Fruit fly (Drosophila melanogaster) whole organism, prepupa: ENCODE data around the gene CG32024.
A peak's percentile ranks its signal among the peaks of the same experiment; 100 is the strongest.

Experiments
- CG10631 ChIP-seq: fragments of 200-800 bp; sonication (Bioruptor generic); optimal IDR thresholded peaks from 2 replicates; lab custom pipeline; 2016; ENCODE audit warnings: missing biosample characterization, missing genetic modification characterization
- CG11294 ChIP-seq: fragments of 200-800 bp; sonication (Bioruptor generic); IDR thresholded peaks from 2 replicates; pipeline ENCODE4 v1.3.6; 2022; ENCODE audit warnings: missing biosample characterization, missing genetic modification characterization
- CG1621 ChIP-seq: fragments of 200-800 bp; sonication (Bioruptor generic); optimal IDR thresholded peaks from 3 replicates; lab custom pipeline; 2018; ENCODE audit warnings: missing biosample characterization, mild to moderate bottlenecking, missing genetic modification characterization
- CG32006 ChIP-seq: fragments of 200-800 bp; sonication (Bioruptor generic); optimal IDR thresholded peaks from 3 replicates; lab custom pipeline; 2017; ENCODE audit warnings: missing biosample characterization, mild to moderate bottlenecking, missing genetic modification characterization
- CG6163 ChIP-seq: fragments of 200-800 bp; sonication (Bioruptor generic); IDR thresholded peaks from 3 replicates; pipeline ENCODE4 v1.3.6; 2022; ENCODE audit warnings: missing biosample characterization, missing genetic modification characterization
- CG6792 ChIP-seq: fragments of 200-800 bp; sonication (Bioruptor generic); optimal IDR thresholded peaks from 3 replicates; lab custom pipeline; 2016; ENCODE audit warnings: missing biosample characterization, missing genetic modification characterization
- CG6808 ChIP-seq: fragments of 200-800 bp; sonication (Bioruptor generic); optimal IDR thresholded peaks from 3 replicates; lab custom pipeline; 2017; ENCODE audit warnings: missing biosample characterization, missing genetic modification characterization, mild to moderate bottlenecking, moderate library complexity, missing genetic modification reagents
- CG7368 ChIP-seq: fragments of 200-800 bp; sonication (Bioruptor generic); optimal IDR thresholded peaks from 3 replicates; lab custom pipeline; 2016; ENCODE audit warnings: missing biosample characterization, missing genetic modification characterization
- CG8319 ChIP-seq: fragments of 200-800 bp; sonication (Bioruptor generic); optimal IDR thresholded peaks from 3 replicates; lab custom pipeline; 2016; ENCODE audit warnings: missing biosample characterization, missing genetic modification characterization
- CG8632 ChIP-seq: fragments of 200-800 bp; sonication (Bioruptor generic); optimal IDR thresholded peaks from 3 replicates; lab custom pipeline; 2016; ENCODE audit warnings: missing biosample characterization, missing genetic modification characterization
- CG9139 ChIP-seq: fragments of 200-800 bp; sonication (Bioruptor generic); optimal IDR thresholded peaks from 3 replicates; lab custom pipeline; 2017; ENCODE audit warnings: missing biosample characterization, mild to moderate bottlenecking, missing genetic modification characterization
- Eip75B ChIP-seq: fragments of 200-800 bp; sonication (Bioruptor generic); optimal IDR thresholded peaks from 3 replicates; lab custom pipeline; 2016; ENCODE audit warnings: missing biosample characterization, missing genetic modification characterization
- Eip78C ChIP-seq: fragments of 200-800 bp; sonication (Bioruptor generic); peaks from one replicate; lab custom pipeline; 2016; ENCODE audit warnings: missing biosample characterization, missing genetic modification characterization
- Ets21C ChIP-seq: fragments of 200-800 bp; sonication (Bioruptor generic); optimal IDR thresholded peaks from 3 replicates; lab custom pipeline; 2016; ENCODE audit warnings: missing biosample characterization, missing genetic modification characterization
- Ets96B ChIP-seq: fragments of 200-800 bp; optimal IDR thresholded peaks from 2 replicates; lab custom pipeline; 2019; ENCODE audit warnings: missing biosample characterization, mild to moderate bottlenecking, missing genetic modification characterization, moderate library complexity
- Gug ChIP-seq: fragments of 200-800 bp; sonication (Bioruptor generic); IDR thresholded peaks from 2 replicates; pipeline ENCODE4 v1.3.6; 2022; ENCODE audit warnings: missing biosample characterization, missing genetic modification characterization
- Hr38 ChIP-seq: sonication (Bioruptor generic); optimal IDR thresholded peaks from 2 replicates; lab custom pipeline; 2016; ENCODE audit warnings: missing biosample characterization, missing genetic modification characterization
- Hr4 ChIP-seq: fragments of 200-800 bp; sonication (Bioruptor generic); optimal IDR thresholded peaks from 3 replicates; lab custom pipeline; 2016; ENCODE audit warnings: missing biosample characterization, missing genetic modification characterization
- Lpt ChIP-seq: fragments of 200-800 bp; sonication (Bioruptor generic); optimal IDR thresholded peaks from 3 replicates; lab custom pipeline; 2016; ENCODE audit warnings: missing biosample characterization, missing genetic modification characterization
- Met ChIP-seq: fragments of 200-800 bp; sonication (Bioruptor generic); optimal IDR thresholded peaks from 3 replicates; lab custom pipeline; 2016; ENCODE audit warnings: missing biosample characterization, missing genetic modification characterization
- OdsH ChIP-seq: fragments of 200-800 bp; sonication (Bioruptor generic); optimal IDR thresholded peaks from 3 replicates; lab custom pipeline; 2016; ENCODE audit warnings: missing biosample characterization, missing genetic modification characterization
- Sox102F ChIP-seq: fragments of 200-800 bp; sonication (Bioruptor generic); optimal IDR thresholded peaks from 2 replicates; lab custom pipeline; 2016; ENCODE audit warnings: missing biosample characterization, mild to moderate bottlenecking, missing genetic modification characterization
- Sox15 ChIP-seq: fragments of 200-800 bp; sonication (Bioruptor generic); optimal IDR thresholded peaks from 3 replicates; lab custom pipeline; 2016; ENCODE audit warnings: missing biosample characterization, missing genetic modification characterization
- achi ChIP-seq: fragments of 200-800 bp; sonication (Bioruptor generic); optimal IDR thresholded peaks from 3 replicates; lab custom pipeline; 2016; ENCODE audit warnings: missing biosample characterization, missing genetic modification characterization
- acj6 ChIP-seq: fragments of 200-800 bp; sonication (Bioruptor generic); optimal IDR thresholded peaks from 3 replicates; lab custom pipeline; 2016; ENCODE audit warnings: missing biosample characterization, missing genetic modification characterization
- cyc ChIP-seq: fragments of 200-800 bp; sonication (Bioruptor generic); optimal IDR thresholded peaks from 3 replicates; lab custom pipeline; 2016; ENCODE audit warnings: missing biosample characterization, missing genetic modification characterization
- eg ChIP-seq: fragments of 200-800 bp; sonication (Bioruptor generic); IDR thresholded peaks from 3 replicates; pipeline ENCODE4 v1.3.6; 2022; ENCODE audit warnings: missing biosample characterization, missing genetic modification characterization
- esn ChIP-seq: fragments of 200-800 bp; sonication (Bioruptor generic); optimal IDR thresholded peaks from 2 replicates; lab custom pipeline; 2016; ENCODE audit warnings: missing biosample characterization, mild to moderate bottlenecking, missing genetic modification characterization, moderate library complexity
- fd59A ChIP-seq: fragments of 200-800 bp; sonication (Bioruptor generic); optimal IDR thresholded peaks from 2 replicates; lab custom pipeline; 2017; ENCODE audit warnings: missing biosample characterization, mild to moderate bottlenecking, missing genetic modification characterization, missing genetic modification reagents
- fkh ChIP-seq: fragments of 200-800 bp; sonication (Bioruptor generic); optimal IDR thresholded peaks from 3 replicates; lab custom pipeline; 2017; ENCODE audit warnings: missing biosample characterization, mild to moderate bottlenecking, missing genetic modification characterization, moderate library complexity
- lz ChIP-seq: fragments of 200-800 bp; sonication (Bioruptor generic); optimal IDR thresholded peaks from 3 replicates; lab custom pipeline; 2016; ENCODE audit warnings: missing biosample characterization, missing genetic modification characterization
- net ChIP-seq: fragments of 200-800 bp; sonication (Bioruptor generic); optimal IDR thresholded peaks from 3 replicates; lab custom pipeline; 2016; ENCODE audit warnings: missing biosample characterization, missing genetic modification characterization
- pdm3 ChIP-seq: fragments of 200-800 bp; sonication (Bioruptor generic); optimal IDR thresholded peaks from 3 replicates; lab custom pipeline; 2016; ENCODE audit warnings: missing biosample characterization, missing genetic modification characterization
- ss ChIP-seq, 2 experiments: fragments of 200-800 bp; sonication (Bioruptor generic); optimal IDR thresholded peaks; 2 replicates in 1 of 2; 3 replicates in 1 of 2; lab custom pipeline; 2017 to 2018; ENCODE audit warnings: mild to moderate bottlenecking in 2 of 2, missing biosample characterization in 2 of 2, missing genetic modification characterization in 2 of 2, moderate library complexity in 1 of 2
- svp ChIP-seq: fragments of 200-800 bp; sonication (Bioruptor generic); peaks from one replicate; lab custom pipeline; 2016; ENCODE audit warnings: missing biosample characterization, missing genetic modification characterization
- topi ChIP-seq: fragments of 200-800 bp; sonication (Bioruptor generic); optimal IDR thresholded peaks from 3 replicates; lab custom pipeline; 2016; ENCODE audit warnings: missing biosample characterization, missing genetic modification characterization

Gene CG32024

dm6 chr3L:8827133-8827867, 19.9 kb downstream of the CG32024 start, which contains the start of gene dally (continued):
- peak; percentile 64 for TF ChIP-seq CG9139
- no peak for TF ChIP-seq CG8319 (GFP tag; lab: Kevin White, UChicago)
- peak; percentile 30 for TF ChIP-seq topi (GFP tag; lab: Kevin White, UChicago)
- peak; percentile 64 for TF ChIP-seq Sox102F
- no peak for TF ChIP-seq CG6792
- TF ChIP-seq Eip75B, result peak; percentile 50
- no peak for TF ChIP-seq CG11294 (GFP tag; lab: Robert Waterston, UW)
- TF ChIP-seq Lpt (GFP tag; lab: Kevin White, UChicago), result no peak
- TF ChIP-seq CG8632 (GFP tag; lab: Kevin White, UChicago), result peak; percentile 9
- TF ChIP-seq CG6808, result no peak
- no peak for TF ChIP-seq Hr38 (GFP tag; lab: Kevin White, UChicago)
- no peak for TF ChIP-seq fd59A
- peak; percentile 45 for TF ChIP-seq CG7368 (GFP tag; lab: Kevin White, UChicago)
- TF ChIP-seq CG10631 (GFP tag; lab: Kevin White, UChicago), result no peak
- no peak for TF ChIP-seq Gug (GFP tag; lab: Robert Waterston, UW)
- TF ChIP-seq pdm3 (GFP tag; lab: Kevin White, UChicago), result no peak
- no peak for TF ChIP-seq Hr4
- peak; percentile 60 to 67 for TF ChIP-seq ss (GFP tag; optimal IDR thresholded peaks at IDR 0.05; lab: Kevin White, UChicago)
- no peak for TF ChIP-seq achi (GFP tag; lab: Kevin White, UChicago)
- peak; percentile 40 for TF ChIP-seq fkh (GFP tag; lab: Kevin White, UChicago)
- TF ChIP-seq, all 60 proteins: peak for 29

- TF ChIP-seq ss (GFP tag; optimal IDR thresholded peaks at IDR 0.05; lab: Kevin White, UChicago) (peak in 1 of 2 experiments; percentile 21), CG1621 (no peak), OdsH (GFP tag; lab: Kevin White, UChicago) (no peak)
These were observed 20.4 kb downstream of the CG32024 start for dm6 chr3L:8827868-8828159.

DNA sequence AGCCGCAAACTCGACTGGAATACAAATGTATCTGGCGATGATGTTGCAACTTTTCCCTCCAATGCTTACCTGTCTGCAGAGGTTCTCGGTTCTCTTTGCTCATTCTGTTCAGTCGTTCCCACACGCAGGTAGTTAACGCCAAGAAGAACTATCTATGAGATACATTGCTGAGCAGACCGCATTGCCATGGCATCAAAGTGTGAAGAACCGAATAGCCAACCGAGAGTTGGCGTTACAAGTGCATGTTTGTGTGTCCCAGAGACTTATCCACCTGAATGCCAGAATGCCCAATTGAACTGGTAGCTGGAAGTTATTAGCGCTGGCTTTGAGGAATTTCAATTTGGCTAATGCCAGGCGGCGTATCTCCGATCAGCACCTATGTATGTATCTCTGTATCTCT, 22.2 kb downstream of the CG32024 start:
- TF ChIP-seq CG6808 (no peak), Eip78C (GFP tag; lab: Kevin White, UChicago) (peak; percentile 21), acj6 (GFP tag; lab: Kevin White, UChicago) (no peak)

dm6 chr3L:8830017-8830702, 22.8 kb downstream of the CG32024 start:
- TF ChIP-seq Eip75B (no peak), CG6808 (no peak), svp (GFP tag; lab: Kevin White, UChicago) (no peak), Sox15 (no peak), Eip78C (GFP tag; lab: Kevin White, UChicago) (peak; percentile 69), fkh (GFP tag; lab: Kevin White, UChicago) (peak; percentile 57), cyc (GFP tag; lab: Kevin White, UChicago) (no peak)

DNA sequence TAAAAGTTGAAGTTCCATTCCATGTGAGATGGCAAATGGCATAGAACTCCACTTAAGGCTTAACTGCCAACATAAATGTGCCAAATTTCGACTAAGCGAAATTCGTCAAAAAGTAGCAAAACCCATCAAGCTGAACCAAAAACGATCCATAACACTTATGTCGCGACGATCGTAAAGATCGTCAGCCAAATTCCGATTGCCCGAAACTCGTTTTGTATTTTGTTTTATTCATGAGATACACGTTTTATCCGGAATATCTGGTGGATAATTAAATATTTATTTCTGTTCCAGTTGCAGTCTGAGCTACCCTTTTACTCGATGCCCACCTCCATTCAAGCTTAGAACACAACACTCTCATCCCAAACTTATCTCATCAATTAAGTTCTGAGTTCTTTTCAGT, 23.6 kb downstream of the CG32024 start:
- TF ChIP-seq eg (GFP tag; lab: Robert Waterston, UW), result no peak
- TF ChIP-seq Met (GFP tag; lab: Kevin White, UChicago), result no peak
- TF ChIP-seq CG9139, result no peak
- TF ChIP-seq OdsH (GFP tag; lab: Kevin White, UChicago), result no peak
- TF ChIP-seq CG32006 (GFP tag; lab: Kevin White, UChicago), result no peak
- TF ChIP-seq fd59A, result no peak
- no peak for TF ChIP-seq Sox102F
- TF ChIP-seq lz (GFP tag; lab: Kevin White, UChicago), result no peak
- TF ChIP-seq CG6163, result no peak
- no peak for TF ChIP-seq esn (GFP tag; lab: Kevin White, UChicago)
- TF ChIP-seq Ets96B (tag; lab: Kevin White, UChicago), result no peak
- TF ChIP-seq cyc (GFP tag; lab: Kevin White, UChicago), result no peak
- TF ChIP-seq net (GFP tag; lab: Kevin White, UChicago), result no peak
- no peak for TF ChIP-seq Ets21C
